Fruit fly (Drosophila melanogaster) whole organism, embryonic: ENCODE data around the gene CG13031.
A peak's percentile ranks its signal among the peaks of the same experiment; 100 is the strongest.

Experiments used
- Atf3 ChIP-seq: fragments of 200-800 bp; sonication (Bioruptor generic); optimal IDR thresholded peaks from 3 replicates; lab custom pipeline; 2016; ENCODE audit warnings: missing biosample characterization, missing genetic modification characterization
- Blimp-1 ChIP-seq: fragments of 200-800 bp; sonication (Bioruptor generic); optimal IDR thresholded peaks from 3 replicates; lab custom pipeline; 2018; ENCODE audit warnings: missing biosample characterization, missing genetic modification characterization, mild to moderate bottlenecking, moderate library complexity, missing genetic modification reagents
- CG10366 ChIP-seq: fragments of 200-800 bp; sonication (Bioruptor generic); IDR thresholded peaks from 2 replicates; pipeline ENCODE4 v1.3.6; 2022; ENCODE audit warnings: missing biosample characterization, missing genetic modification characterization
- CG10431 ChIP-seq: fragments of 200-800 bp; sonication (Bioruptor generic); optimal IDR thresholded peaks from 3 replicates; lab custom pipeline; 2018; ENCODE audit warnings: missing biosample characterization, mild to moderate bottlenecking, missing genetic modification characterization
- CG11247 ChIP-seq: fragments of 200-800 bp; sonication (Bioruptor generic); IDR thresholded peaks from 2 replicates; pipeline ENCODE4 v1.3.6; 2022; ENCODE audit warnings: missing biosample characterization, missing genetic modification characterization
- CG11504 ChIP-seq: fragments of 200-800 bp; sonication (Bioruptor generic); optimal IDR thresholded peaks from 3 replicates; lab custom pipeline; 2019; ENCODE audit warnings: missing biosample characterization, mild to moderate bottlenecking, missing genetic modification characterization, moderate library complexity
- CG14050 ChIP-seq: fragments of 200-800 bp; sonication (Bioruptor generic); IDR thresholded peaks from 3 replicates; pipeline ENCODE4 v1.3.6; 2022; ENCODE audit warnings: missing biosample characterization, missing genetic modification characterization
- CG16815 ChIP-seq: fragments of 200-800 bp; sonication (Bioruptor generic); optimal IDR thresholded peaks from 3 replicates; lab custom pipeline; 2017; ENCODE audit warnings: missing biosample characterization, mild to moderate bottlenecking, missing genetic modification characterization
- CG17328 ChIP-seq: fragments of 200-800 bp; sonication (Bioruptor generic); IDR thresholded peaks from 2 replicates; pipeline ENCODE4 v1.3.6; 2022; ENCODE audit warnings: missing biosample characterization, missing genetic modification characterization
- CG2712 ChIP-seq: fragments of 200-800 bp; optimal IDR thresholded peaks from 3 replicates; lab custom pipeline; 2019; ENCODE audit warnings: missing biosample characterization, mild to moderate bottlenecking, missing genetic modification characterization, moderate library complexity
- CG31365 ChIP-seq: fragments of 200-800 bp; sonication (Bioruptor generic); optimal IDR thresholded peaks from 2 replicates; lab custom pipeline; 2018; ENCODE audit warnings: missing biosample characterization, mild to moderate bottlenecking, missing genetic modification characterization
- CG32532 ChIP-seq: fragments of 200-800 bp; sonication (Bioruptor generic); IDR thresholded peaks from 2 replicates; pipeline ENCODE4 v1.3.6; 2022; ENCODE audit warnings: missing biosample characterization, missing genetic modification characterization
- CG3407 ChIP-seq: fragments of 200-800 bp; sonication (Bioruptor generic); optimal IDR thresholded peaks from 2 replicates; lab custom pipeline; 2018; ENCODE audit warnings: missing biosample characterization, mild to moderate bottlenecking, missing genetic modification characterization
- CG4282 ChIP-seq: fragments of 200-800 bp; sonication (Bioruptor generic); optimal IDR thresholded peaks from 2 replicates; lab custom pipeline; 2016; ENCODE audit warnings: missing biosample characterization, missing genetic modification characterization
- CG43689 ChIP-seq: fragments of 200-800 bp; sonication (Bioruptor generic); IDR thresholded peaks from 2 replicates; pipeline ENCODE4 v1.3.6; 2022; ENCODE audit warnings: missing biosample characterization, missing genetic modification characterization
- CG4707 ChIP-seq: fragments of 200-800 bp; sonication (Bioruptor generic); optimal IDR thresholded peaks from 2 replicates; lab custom pipeline; 2018; ENCODE audit warnings: missing biosample characterization, mild to moderate bottlenecking, missing genetic modification characterization, moderate library complexity
- CG4730 ChIP-seq: fragments of 200-800 bp; sonication (Bioruptor generic); IDR thresholded peaks from 2 replicates; pipeline ENCODE4 v1.3.6; 2022; ENCODE audit warnings: missing biosample characterization, missing genetic modification characterization
- CG4854 ChIP-seq: fragments of 200-800 bp; sonication (Bioruptor generic); optimal IDR thresholded peaks from 2 replicates; lab custom pipeline; 2016; ENCODE audit warnings: missing biosample characterization, missing genetic modification characterization, inconsistent platforms
- CG6175 ChIP-seq: fragments of 200-800 bp; sonication (Bioruptor generic); IDR thresholded peaks from 3 replicates; pipeline ENCODE4 v1.3.6; 2022; ENCODE audit warnings: missing biosample characterization, missing genetic modification characterization
- CG6254 ChIP-seq: fragments of 200-800 bp; sonication (Bioruptor generic); optimal IDR thresholded peaks from 3 replicates; lab custom pipeline; 2017; ENCODE audit warnings: mild to moderate bottlenecking, missing biosample characterization, missing genetic modification reagents, missing genetic modification characterization
- CG6683 ChIP-seq: fragments of 200-800 bp; sonication (Bioruptor generic); optimal IDR thresholded peaks from 2 replicates; lab custom pipeline; 2017; ENCODE audit warnings: missing biosample characterization, mild to moderate bottlenecking, missing genetic modification characterization, missing genetic modification reagents
- CG6689 ChIP-seq: fragments of 200-800 bp; sonication (Bioruptor generic); IDR thresholded peaks from 2 replicates; pipeline ENCODE4 v1.3.6; 2022; ENCODE audit warnings: missing biosample characterization, missing genetic modification characterization
- CG6854 ChIP-seq: fragments of 200-800 bp; sonication (Bioruptor generic); optimal IDR thresholded peaks from 3 replicates; lab custom pipeline; 2017; ENCODE audit warnings: missing biosample characterization, mild to moderate bottlenecking, missing genetic modification characterization
- CG7928 ChIP-seq: fragments of 200-800 bp; sonication (Bioruptor generic); optimal IDR thresholded peaks from 2 replicates; lab custom pipeline; 2017; ENCODE audit warnings: missing biosample characterization, mild to moderate bottlenecking, missing genetic modification characterization
- CG7987 ChIP-seq: fragments of 200-800 bp; sonication (Bioruptor generic); optimal IDR thresholded peaks from 2 replicates; lab custom pipeline; 2018; ENCODE audit warnings: missing biosample characterization, mild to moderate bottlenecking, missing genetic modification characterization, moderate library complexity
- Hr3 ChIP-seq: fragments of 200-800 bp; sonication (Bioruptor generic); optimal IDR thresholded peaks from 3 replicates; lab custom pipeline; 2016; ENCODE audit warnings: missing biosample characterization, missing genetic modification characterization
- Jarid2 ChIP-seq: fragments of 200-800 bp; sonication (Bioruptor generic); optimal IDR thresholded peaks from 3 replicates; lab custom pipeline; 2017; ENCODE audit warnings: mild to moderate bottlenecking, missing biosample characterization, missing genetic modification reagents, missing genetic modification characterization
- Max ChIP-seq: fragments of 200-800 bp; sonication (Bioruptor generic); optimal IDR thresholded peaks from 2 replicates; lab custom pipeline; 2016; ENCODE audit warnings: missing biosample characterization, mild to moderate bottlenecking, missing genetic modification characterization
- Myb ChIP-seq: fragments of 200-800 bp; sonication (Bioruptor generic); optimal IDR thresholded peaks from 2 replicates; lab custom pipeline; 2016; ENCODE audit warnings: missing biosample characterization, missing genetic modification characterization
- NC2β ChIP-seq: fragments of 200-800 bp; sonication (Bioruptor generic); optimal IDR thresholded peaks from 2 replicates; lab custom pipeline; 2016; ENCODE audit warnings: missing biosample characterization, missing genetic modification characterization
- NK7.1 ChIP-seq: fragments of 200-800 bp; sonication (Bioruptor generic); optimal IDR thresholded peaks from 3 replicates; lab custom pipeline; 2016; ENCODE audit warnings: missing biosample characterization, missing genetic modification characterization
- Optix ChIP-seq: fragments of 200-800 bp; sonication (Bioruptor generic); IDR thresholded peaks from 3 replicates; pipeline ENCODE4 v1.3.6; 2022; ENCODE audit warnings: missing biosample characterization, missing genetic modification characterization
- Side ChIP-seq: fragments of 200-800 bp; sonication (Bioruptor generic); optimal IDR thresholded peaks from 2 replicates; lab custom pipeline; 2016; ENCODE audit warnings: missing biosample characterization, missing genetic modification characterization
- ato ChIP-seq: fragments of 200-800 bp; sonication (Bioruptor generic); IDR thresholded peaks from 2 replicates; pipeline ENCODE4 v1.3.6; 2022; ENCODE audit warnings: missing biosample characterization, missing genetic modification characterization; ENCODE audit not compliant: partially characterized antibody
- bigmax ChIP-seq: fragments of 200-800 bp; sonication (Bioruptor generic); optimal IDR thresholded peaks from 2 replicates; lab custom pipeline; 2018; ENCODE audit warnings: missing biosample characterization, mild to moderate bottlenecking, missing genetic modification characterization
- crp ChIP-seq, 2 experiments: fragments of 200-800 bp; sonication (Bioruptor generic); optimal IDR thresholded peaks; 2 replicates in 1 of 2; 3 replicates in 1 of 2; lab custom pipeline; 2017; ENCODE audit warnings: missing biosample characterization in 2 of 2, missing genetic modification characterization in 2 of 2, mild to moderate bottlenecking in 1 of 2, moderate library complexity in 1 of 2
- da ChIP-seq: fragments of 200-800 bp; sonication (Bioruptor generic); optimal IDR thresholded peaks from 2 replicates; lab custom pipeline; 2016; ENCODE audit warnings: missing biosample characterization, missing genetic modification characterization
- emc ChIP-seq: fragments of 200-800 bp; sonication (Bioruptor generic); optimal IDR thresholded peaks from 2 replicates; lab custom pipeline; 2016; ENCODE audit warnings: missing biosample characterization, missing genetic modification characterization
- fd64A ChIP-seq: fragments of 200-800 bp; sonication (Bioruptor generic); optimal IDR thresholded peaks from 3 replicates; lab custom pipeline; 2018; ENCODE audit warnings: missing biosample characterization, mild to moderate bottlenecking, missing genetic modification characterization
- nom ChIP-seq: fragments of 200-800 bp; sonication (Bioruptor generic); optimal IDR thresholded peaks from 2 replicates; lab custom pipeline; 2017; ENCODE audit warnings: missing biosample characterization, missing genetic modification characterization, mild to moderate bottlenecking, moderate library complexity, missing genetic modification reagents
- otp ChIP-seq: fragments of 200-800 bp; sonication (Bioruptor generic); IDR thresholded peaks from 3 replicates; pipeline ENCODE4, ENCODE4 v1.3.6; 2022; ENCODE audit warnings: missing biosample characterization, missing genetic modification characterization
- pita ChIP-seq: fragments of 200-800 bp; sonication (Bioruptor generic); optimal IDR thresholded peaks from 2 replicates; lab custom pipeline; 2017; ENCODE audit warnings: missing biosample characterization, mild to moderate bottlenecking, missing genetic modification characterization
- pnt ChIP-seq: fragments of 200-800 bp; sonication (Bioruptor generic); optimal IDR thresholded peaks from 3 replicates; lab custom pipeline; 2016; ENCODE audit warnings: missing biosample characterization, missing genetic modification characterization
- scrt ChIP-seq: fragments of 200-800 bp; sonication (Bioruptor generic); optimal IDR thresholded peaks from 2 replicates; lab custom pipeline; 2018; ENCODE audit warnings: missing biosample characterization, mild to moderate bottlenecking, missing genetic modification characterization, moderate library complexity
- so ChIP-seq: fragments of 200-800 bp; sonication (Bioruptor generic); IDR thresholded peaks from 3 replicates; pipeline ENCODE4 v1.3.6; 2022; ENCODE audit warnings: missing biosample characterization, missing genetic modification characterization
- trem ChIP-seq: fragments of 200-800 bp; optimal IDR thresholded peaks from 3 replicates; lab custom pipeline; 2019; ENCODE audit warnings: missing biosample characterization, mild to moderate bottlenecking, missing genetic modification characterization, moderate library complexity
- vnd ChIP-seq: fragments of 200-800 bp; sonication (Bioruptor generic); IDR thresholded peaks from 3 replicates; pipeline ENCODE4 v1.3.6; 2022; ENCODE audit warnings: missing biosample characterization, missing genetic modification characterization; ENCODE audit not compliant: partially characterized antibody
- wek ChIP-seq: fragments of 200-800 bp; sonication (Bioruptor generic); optimal IDR thresholded peaks from 3 replicates; lab custom pipeline; 2018; ENCODE audit warnings: missing biosample characterization, mild to moderate bottlenecking, missing genetic modification characterization, moderate library complexity
- zen2 ChIP-seq: fragments of 200-800 bp; sonication (Bioruptor generic); IDR thresholded peaks from 3 replicates; pipeline ENCODE4 v1.3.6; 2022; ENCODE audit warnings: missing biosample characterization, missing genetic modification characterization; ENCODE audit not compliant: partially characterized antibody

CG13031 gene

DNA sequence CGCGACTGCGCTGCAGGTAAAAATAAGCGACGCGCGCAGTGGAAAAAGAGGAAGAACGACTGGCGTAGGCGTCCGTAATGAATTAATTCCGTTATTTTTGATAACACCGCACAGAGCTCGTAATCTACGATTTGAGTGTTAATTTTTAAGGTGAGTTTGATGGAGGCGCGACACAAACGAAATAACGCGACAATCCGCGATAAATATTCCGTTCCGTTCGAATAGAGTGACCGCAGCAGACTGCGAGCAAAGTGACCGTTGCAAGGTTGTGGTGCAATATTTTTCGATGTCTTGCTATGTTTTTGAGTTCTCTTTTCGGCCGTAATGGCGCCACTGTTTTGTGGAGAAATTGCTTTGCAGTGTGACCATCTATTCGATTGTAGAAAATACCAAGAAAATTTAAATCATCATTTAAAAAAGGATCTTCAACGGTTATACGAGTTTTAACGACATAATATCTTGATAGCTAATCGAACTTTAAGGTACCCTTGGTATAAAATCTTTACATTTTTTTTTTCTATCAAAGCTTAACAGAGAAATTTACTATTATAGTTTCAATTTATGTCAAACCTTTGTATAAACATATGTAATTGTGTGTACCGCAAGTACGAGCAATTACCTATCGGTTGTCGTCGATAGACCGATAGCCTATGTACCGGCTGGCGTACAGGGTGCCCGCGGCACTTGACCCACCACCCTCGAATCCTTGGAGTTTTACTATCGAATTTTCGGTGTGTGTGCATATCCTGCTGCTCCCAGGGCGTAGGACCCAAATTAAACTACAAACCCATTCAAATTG is 13.0 kb upstream of the CG13031 start, which contains the start of the genes CG43954, Lasp and Dab (continued):
- TF ChIP-seq emc (GFP tag; lab: Kevin White, UChicago) (no peak), CG14050 (no peak), zen2 (no peak), CG11247 (GFP tag; lab: Robert Waterston, UW) (peak; percentile 57), CG17328 (GFP tag; lab: Robert Waterston, UW) (peak; percentile 59), nom (GFP tag; lab: Kevin White, UChicago) (peak; percentile 56), CG43689 (GFP tag; lab: Robert Waterston, UW) (no peak), so (peak; percentile 60; the same call in 2 of the 3 replicates), CG6854 (GFP tag; lab: Kevin White, UChicago) (peak; percentile 59), CG32532 (GFP tag; lab: Robert Waterston, UW) (peak; percentile 63), fd64A (GFP tag; lab: Kevin White, UChicago) (no peak), scrt (GFP tag; lab: Kevin White, UChicago) (peak; percentile 28), pita (GFP tag; lab: Kevin White, UChicago) (peak; percentile 10), Side (GFP tag; lab: Kevin White, UChicago) (no peak), CG11504 (tag; lab: Kevin White, UChicago) (peak; percentile 47), NC2β (GFP tag; lab: Kevin White, UChicago) (no peak), otp (GFP tag; lab: Robert Waterston, UW) (peak; percentile 36; the same call in 1 of the 3 replicates), CG2712 (tag; lab: Kevin White, UChicago) (peak; percentile 48), CG7928 (GFP tag; lab: Kevin White, UChicago) (no peak), NK7.1 (no peak), pnt (GFP tag; lab: Kevin White, UChicago) (no peak), CG31365 (peak; percentile 32), vnd (no peak), CG6689 (no peak), CG7987 (GFP tag; lab: Kevin White, UChicago) (no peak), trem (tag; lab: Kevin White, UChicago) (peak; percentile 42), Jarid2 (GFP tag; lab: Kevin White, UChicago) (peak; percentile 93), CG10431 (GFP tag; lab: Kevin White, UChicago) (no peak), ato (GFP tag; lab: Robert Waterston, UW) (peak; percentile 49), CG3407 (GFP tag; lab: Kevin White, UChicago) (no peak), Optix (GFP tag; lab: Robert Waterston, UW) (no peak), CG6175 (GFP tag; lab: Robert Waterston, UW) (no peak), wek (GFP tag; lab: Kevin White, UChicago) (peak; percentile 60), CG4854 (GFP tag; lab: Kevin White, UChicago) (no peak), CG10366 (GFP tag; lab: Robert Waterston, UW) (peak; percentile 17; the same call in 1 of the 2 replicates), da (GFP tag; lab: Kevin White, UChicago) (no peak), CG4730 (no peak), Myb (peak; percentile 95), crp (GFP tag; optimal IDR thresholded peaks at IDR 0.05; lab: Kevin White, UChicago) (peak in 1 of 2 experiments; percentile 68), Atf3 (no peak), CG6254 (peak; percentile 99), Max (no peak), bigmax (GFP tag; lab: Kevin White, UChicago) (no peak), CG4707 (GFP tag; lab: Kevin White, UChicago) (peak; percentile 42), CG16815 (no peak), Blimp-1 (GFP tag; lab: Kevin White, UChicago) (peak; percentile 15), CG6683 (GFP tag; lab: Kevin White, UChicago) (peak; percentile 12), CG4282 (no peak), Hr3 (GFP tag; lab: Kevin White, UChicago) (no peak)
